Worm (Caenorhabditis elegans) whole organism, dauer: Measurements from ENCODE around the gene F56C3.9.

Source experiments
- unc-62 ChIP-seq: sonication (generic microtip); optimal IDR thresholded peaks from 2 replicates; lab custom pipeline; 2017; ENCODE audit warnings: missing biosample characterization, missing genetic modification reagents, missing genetic modification characterization

The F56C3.9 gene

DNA sequence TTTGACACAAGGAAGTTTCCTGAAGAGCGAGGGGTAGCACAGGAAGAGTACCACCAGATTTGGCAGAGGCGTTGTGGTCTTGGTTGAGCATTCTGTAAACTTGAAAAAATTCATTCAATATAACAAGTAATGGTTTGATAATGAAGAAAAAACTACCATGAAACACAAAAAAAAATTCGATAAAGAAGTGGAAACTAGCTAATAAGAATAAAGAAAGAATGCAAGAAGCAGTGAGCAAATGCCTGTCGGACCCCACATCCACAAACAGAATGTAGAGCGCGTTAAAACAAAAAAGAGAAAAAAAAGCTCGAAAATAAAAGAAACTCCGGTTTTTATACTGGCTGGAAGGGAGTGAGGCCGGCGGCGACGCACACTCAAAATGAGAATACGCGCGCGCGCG, 3.7 kb upstream of the F56C3.9 start, which contains the start of gene H39E20.1:
TSS of gene H39E20.1 (minus strand) at position 101 of the 400 bp plus-strand sequence.
- no peak for TF ChIP-seq unc-62 (GFP tag; lab: Kevin White, UChicago)

- TF ChIP-seq unc-62 (GFP tag; lab: Kevin White, UChicago), result no peak
Measured at ce11 chrX:1395793-1396192, 2.0 kb upstream of the F56C3.9 start.

ce11 chrX:1394437-1394836, 646 bp upstream of the F56C3.9 start:
- TF ChIP-seq unc-62 (GFP tag; lab: Kevin White, UChicago), result no peak

- TF ChIP-seq unc-62 (GFP tag; lab: Kevin White, UChicago), result no peak
Measured at ce11 chrX:1389382-1389983, 4.3 kb downstream of the F56C3.9 start.

- TF ChIP-seq unc-62 (GFP tag; lab: Kevin White, UChicago), result no peak
Measured at ce11 chrX:1386893-1387367, 6.9 kb downstream of the F56C3.9 start, which contains the start of gene F56C3.1. TSS of gene F56C3.1 (plus strand) at chrX:1387317.

DNA sequence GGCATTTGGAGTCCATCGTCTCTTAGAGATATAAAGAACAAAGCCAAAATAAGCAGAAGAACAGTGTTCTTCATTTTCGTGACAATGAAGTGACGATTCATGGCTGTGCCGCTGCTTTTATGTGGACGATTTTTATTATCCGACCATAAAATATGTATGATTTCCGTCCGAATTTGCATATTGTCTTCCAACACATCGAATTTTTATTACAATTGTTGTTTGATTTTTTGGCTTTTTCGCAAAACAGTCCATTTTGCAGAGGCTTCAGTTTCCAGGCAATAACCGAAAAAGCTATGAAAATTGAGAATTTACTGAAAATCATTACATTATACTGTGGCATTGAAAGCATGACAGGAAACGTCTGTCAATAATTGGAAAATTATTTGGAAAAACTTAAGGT, 9.3 kb downstream of the F56C3.9 start, which contains the start of gene F56C3.8:
TSS of gene F56C3.8 (minus strand) at position 101 of the 400 bp plus-strand sequence.
- TF ChIP-seq unc-62 (GFP tag; lab: Kevin White, UChicago), result no peak

ce11 chrX:1383546-1383945, 10.2 kb downstream of the F56C3.9 start:
- TF ChIP-seq unc-62 (GFP tag; lab: Kevin White, UChicago), result no peak

ce11 chrX:1381565-1381964, 12.2 kb downstream of the F56C3.9 start, which contains the start of gene F56C3.10:
TSS of gene F56C3.10 (minus strand) at chrX:1381665.
- no peak for TF ChIP-seq unc-62 (GFP tag; lab: Kevin White, UChicago)

DNA sequence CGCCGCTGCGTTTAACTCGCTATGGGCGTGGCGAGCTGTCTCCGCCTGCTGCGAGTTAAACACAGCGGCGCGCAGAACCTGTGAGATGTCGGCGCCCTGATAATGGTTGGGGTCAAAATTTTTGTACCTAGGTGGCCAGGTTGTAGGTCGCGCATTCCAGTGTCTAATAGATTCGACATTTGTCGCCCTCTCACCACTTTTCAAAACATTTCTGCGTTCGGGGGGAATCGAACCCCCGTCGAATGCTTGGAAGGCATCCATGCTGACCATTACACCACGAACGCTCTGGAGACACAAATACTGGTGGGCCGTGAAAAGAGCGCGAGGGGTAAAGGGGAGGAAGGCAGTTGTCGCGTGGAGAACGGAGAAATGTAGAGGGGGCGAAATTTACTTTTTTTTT, 14.4 kb downstream of the F56C3.9 start:
- TF ChIP-seq unc-62 (GFP tag; lab: Kevin White, UChicago), result no peak

DNA sequence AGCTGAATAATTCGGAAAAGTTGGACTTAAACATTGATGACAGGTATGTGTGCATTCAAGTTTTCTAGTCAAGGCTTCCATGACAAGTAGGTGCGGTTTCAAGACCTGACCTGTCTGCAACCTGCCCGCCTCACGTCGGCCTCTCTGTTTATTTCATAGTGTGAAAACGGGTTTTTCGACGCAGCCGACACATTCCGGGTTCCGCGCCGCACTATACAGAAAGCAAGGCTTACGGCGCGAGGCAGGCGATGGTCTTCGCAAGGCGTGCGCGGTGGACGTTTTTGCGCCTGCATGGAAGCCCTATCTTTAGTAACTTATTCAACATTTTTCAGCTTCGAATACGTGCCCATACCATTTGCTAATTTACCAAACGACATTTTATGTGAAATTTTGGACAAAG, 21.3 kb downstream of the F56C3.9 start:
- TF ChIP-seq unc-62 (GFP tag; lab: Kevin White, UChicago), result no peak

- TF ChIP-seq unc-62 (GFP tag; lab: Kevin White, UChicago), result no peak
Measured at ce11 chrX:1371688-1372087, 22.1 kb downstream of the F56C3.9 start, which contains the start of gene fbxa-190. TSS of gene fbxa-190 (plus strand) at chrX:1372012.

DNA sequence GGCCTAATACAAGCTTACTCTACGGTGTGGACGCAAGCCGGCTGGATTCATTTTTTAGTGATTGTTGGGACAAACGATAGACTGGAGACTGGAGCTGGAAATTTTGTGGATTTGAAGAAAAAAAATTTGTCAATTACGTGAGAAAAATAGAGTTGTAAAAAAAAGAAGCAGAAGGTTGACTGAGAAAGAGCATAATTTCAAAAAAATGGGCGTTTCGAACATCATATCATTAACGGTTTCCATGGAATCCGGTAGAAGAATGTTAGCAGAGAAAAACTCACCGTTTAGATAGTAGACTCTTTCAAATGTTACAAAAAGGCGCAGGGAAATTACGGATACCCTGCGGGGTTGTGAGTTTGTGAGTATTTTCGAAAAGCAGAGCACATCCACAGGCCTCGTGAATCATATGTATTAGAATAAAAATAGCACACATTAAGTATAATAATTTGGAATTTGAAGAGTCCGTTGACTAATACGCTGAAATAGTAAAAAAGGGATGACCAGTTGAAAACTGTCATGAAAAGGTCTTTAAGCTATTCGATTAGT, 23.0 kb downstream of the F56C3.9 start, which contains the start of gene F56C3.7:
TSS of gene F56C3.7 (minus strand) at position 51 of the 546 bp plus-strand sequence.
- no peak for TF ChIP-seq unc-62 (GFP tag; lab: Kevin White, UChicago)

DNA sequence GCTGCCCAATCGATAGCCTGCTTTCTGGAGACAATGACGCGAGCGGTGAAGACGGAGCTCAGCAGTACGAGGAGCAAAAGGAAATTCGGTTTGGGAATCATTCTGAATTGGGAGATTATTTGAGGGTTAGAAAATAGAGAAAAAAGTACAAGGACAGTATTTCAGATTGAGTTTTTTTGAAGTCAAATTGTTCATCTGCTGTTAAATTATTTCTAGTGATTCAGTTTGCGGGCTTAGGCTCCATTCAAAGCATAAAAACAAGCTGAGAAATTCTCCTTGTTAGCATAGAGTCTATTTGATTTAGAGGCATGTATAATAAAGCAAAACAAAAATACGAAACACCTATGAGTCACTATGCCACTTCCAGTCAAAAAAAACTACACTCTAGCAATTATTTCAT, 26.4 kb downstream of the F56C3.9 start, which contains the start of gene dgn-2:
TSS of gene dgn-2 (minus strand) at position 101 of the 400 bp plus-strand sequence.
- no peak for TF ChIP-seq unc-62 (GFP tag; lab: Kevin White, UChicago)

DNA sequence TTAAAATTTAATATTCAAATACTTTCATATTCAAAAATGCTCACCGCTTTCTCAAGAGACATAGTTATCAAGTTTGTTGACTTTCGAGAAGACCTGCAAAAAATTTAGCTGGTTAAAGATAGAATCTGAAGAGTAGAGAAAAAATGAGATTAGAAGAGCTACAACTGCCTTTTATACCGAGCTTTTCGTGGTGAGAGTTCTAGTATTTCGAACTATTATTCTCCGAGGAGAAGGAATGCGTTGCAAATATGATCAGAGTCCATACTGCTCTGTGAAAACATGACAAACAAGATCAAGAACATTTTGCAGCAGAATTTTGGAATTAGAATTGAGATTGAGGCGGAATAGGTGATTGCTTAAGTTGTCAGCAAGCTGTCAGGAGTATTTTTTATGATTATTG, 33.2 kb downstream of the F56C3.9 start, which contains the start of gene F56C3.4:
TSS of gene F56C3.4 (minus strand) at position 101 of the 400 bp plus-strand sequence.
- TF ChIP-seq unc-62 (GFP tag; lab: Kevin White, UChicago), result no peak

- no peak for TF ChIP-seq unc-62 (GFP tag; lab: Kevin White, UChicago)
Measured at ce11 chrX:1358295-1358694, 35.5 kb downstream of the F56C3.9 start, which contains the start of gene F56C3.3. TSS of gene F56C3.3 (minus strand) at chrX:1358395.

- TF ChIP-seq unc-62 (GFP tag; lab: Kevin White, UChicago), result no peak
Measured at ce11 chrX:1344818-1345217, 49.0 kb downstream of the F56C3.9 start.
